Fruit fly (Drosophila melanogaster) whole organism, embryonic: ENCODE results near the gene CG17032.
A peak's percentile ranks its signal among the peaks of the same experiment; 100 is the strongest.

Source experiments
- Atf-2 ChIP-seq: fragments of 200-800 bp; sonication (Bioruptor generic); optimal IDR thresholded peaks from 2 replicates; lab custom pipeline; 2016; ENCODE audit warnings: missing biosample characterization, missing genetic modification characterization
- Atf3 ChIP-seq: fragments of 200-800 bp; sonication (Bioruptor generic); optimal IDR thresholded peaks from 3 replicates; lab custom pipeline; 2016; ENCODE audit warnings: missing biosample characterization, missing genetic modification characterization
- CG10462 ChIP-seq: fragments of 200-800 bp; sonication (Bioruptor generic); optimal IDR thresholded peaks from 2 replicates; lab custom pipeline; 2016; ENCODE audit warnings: missing biosample characterization, missing genetic modification characterization
- CG10543 ChIP-seq: fragments of 200-800 bp; sonication (Bioruptor generic); optimal IDR thresholded peaks from 3 replicates; lab custom pipeline; 2017; ENCODE audit warnings: missing biosample characterization, mild to moderate bottlenecking, missing genetic modification characterization, moderate library complexity
- CG1233 ChIP-seq: fragments of 200-800 bp; sonication (Bioruptor generic); optimal IDR thresholded peaks from 4 replicates; lab custom pipeline; 2018; ENCODE audit warnings: missing biosample characterization, mild to moderate bottlenecking, missing genetic modification characterization
- CG13624 ChIP-seq: fragments of 200-800 bp; sonication (Bioruptor generic); optimal IDR thresholded peaks from 2 replicates; lab custom pipeline; 2016; ENCODE audit warnings: missing biosample characterization, missing genetic modification characterization
- CG14441 ChIP-seq: fragments of 200-800 bp; sonication (Bioruptor generic); IDR thresholded peaks from 2 replicates; pipeline ENCODE4 v1.3.6; 2022; ENCODE audit warnings: missing biosample characterization, missing genetic modification characterization
- CG14710 ChIP-seq: fragments of 200-800 bp; sonication (Bioruptor generic); optimal IDR thresholded peaks from 3 replicates; lab custom pipeline; 2019; ENCODE audit warnings: missing biosample characterization, mild to moderate bottlenecking, missing genetic modification characterization, moderate library complexity
- CG15479 ChIP-seq: fragments of 200-800 bp; sonication (Bioruptor generic); optimal IDR thresholded peaks from 3 replicates; lab custom pipeline; 2019; ENCODE audit warnings: missing biosample characterization, mild to moderate bottlenecking, missing genetic modification characterization, moderate library complexity
- CG17328 ChIP-seq: fragments of 200-800 bp; sonication (Bioruptor generic); IDR thresholded peaks from 2 replicates; pipeline ENCODE4 v1.3.6; 2022; ENCODE audit warnings: missing biosample characterization, missing genetic modification characterization
- CG18619 ChIP-seq: fragments of 200-800 bp; sonication (Bioruptor generic); optimal IDR thresholded peaks from 3 replicates; lab custom pipeline; 2017; ENCODE audit warnings: missing biosample characterization, mild to moderate bottlenecking, missing genetic modification characterization
- CG2116 ChIP-seq: fragments of 200-800 bp; sonication (Bioruptor generic); optimal IDR thresholded peaks from 3 replicates; lab custom pipeline; 2018; ENCODE audit warnings: missing biosample characterization, mild to moderate bottlenecking, missing genetic modification characterization
- CG30403 ChIP-seq: fragments of 200-800 bp; sonication (Bioruptor generic); optimal IDR thresholded peaks from 3 replicates; lab custom pipeline; 2016; ENCODE audit warnings: missing biosample characterization, missing genetic modification characterization
- CG42726 ChIP-seq: fragments of 200-800 bp; sonication (Bioruptor generic); IDR thresholded peaks from 2 replicates; pipeline ENCODE4 v1.3.6; 2022; ENCODE audit warnings: missing biosample characterization, missing genetic modification characterization; ENCODE audit not compliant: partially characterized antibody
- CG4707 ChIP-seq: fragments of 200-800 bp; sonication (Bioruptor generic); optimal IDR thresholded peaks from 2 replicates; lab custom pipeline; 2018; ENCODE audit warnings: missing biosample characterization, mild to moderate bottlenecking, missing genetic modification characterization, moderate library complexity
- CG6272 ChIP-seq: fragments of 200-800 bp; sonication (Bioruptor generic); IDR thresholded peaks from 2 replicates; pipeline ENCODE4 v1.3.6; 2022; ENCODE audit warnings: missing biosample characterization, missing genetic modification characterization
- CG7372 ChIP-seq: fragments of 200-800 bp; sonication (Bioruptor generic); IDR thresholded peaks from 2 replicates; pipeline ENCODE4 v1.3.6; 2022; ENCODE audit warnings: missing biosample characterization, missing genetic modification characterization
- CG7786 ChIP-seq: fragments of 200-800 bp; sonication (Bioruptor generic); optimal IDR thresholded peaks from 2 replicates; lab custom pipeline; 2016; ENCODE audit warnings: missing biosample characterization, missing genetic modification characterization
- CG8089 ChIP-seq: fragments of 200-800 bp; sonication (Bioruptor generic); optimal IDR thresholded peaks from 3 replicates; lab custom pipeline; 2016; ENCODE audit warnings: missing biosample characterization, missing genetic modification characterization
- CG9609 ChIP-seq: fragments of 200-800 bp; sonication (Bioruptor generic); optimal IDR thresholded peaks from 3 replicates; lab custom pipeline; 2016; ENCODE audit warnings: missing biosample characterization, missing genetic modification characterization
- CG9817 ChIP-seq: fragments of 200-800 bp; sonication (Bioruptor generic); optimal IDR thresholded peaks from 2 replicates; lab custom pipeline; 2018; ENCODE audit warnings: missing biosample characterization, mild to moderate bottlenecking, missing genetic modification characterization, moderate library complexity
- CkIIα-i1 ChIP-seq: fragments of 200-800 bp; sonication (Bioruptor generic); IDR thresholded peaks from 2 replicates; pipeline ENCODE4 v1.3.6; 2022; ENCODE audit warnings: missing biosample characterization, missing genetic modification characterization
- Dek ChIP-seq: fragments of 200-800 bp; sonication (Bioruptor generic); optimal IDR thresholded peaks from 3 replicates; lab custom pipeline; 2019; ENCODE audit warnings: missing biosample characterization, mild to moderate bottlenecking, missing genetic modification characterization, moderate library complexity
- Fer2 ChIP-seq: fragments of 200-800 bp; sonication (Bioruptor generic); optimal IDR thresholded peaks from 2 replicates; lab custom pipeline; 2018; ENCODE audit warnings: missing biosample characterization, mild to moderate bottlenecking, missing genetic modification characterization, moderate library complexity
- Fer3 ChIP-seq: fragments of 200-800 bp; sonication (Bioruptor generic); optimal IDR thresholded peaks from 2 replicates; lab custom pipeline; 2018; ENCODE audit warnings: missing biosample characterization, mild to moderate bottlenecking, missing genetic modification characterization, moderate library complexity
- Gug ChIP-seq: fragments of 200-800 bp; sonication (Bioruptor generic); IDR thresholded peaks from 4 replicates; pipeline ENCODE4 v1.3.6; 2022; ENCODE audit warnings: missing biosample characterization, missing genetic modification characterization
- HLH3B ChIP-seq: fragments of 200-800 bp; sonication (Bioruptor generic); IDR thresholded peaks from 2 replicates; pipeline ENCODE4 v1.3.6; 2022; ENCODE audit warnings: missing biosample characterization, missing genetic modification characterization
- HLHmδ ChIP-seq: fragments of 200-800 bp; sonication (Bioruptor generic); optimal IDR thresholded peaks from 2 replicates; lab custom pipeline; 2018; ENCODE audit warnings: missing biosample characterization, mild to moderate bottlenecking, missing genetic modification characterization, moderate library complexity
- Hmr ChIP-seq: fragments of 200-800 bp; sonication (Bioruptor generic); optimal IDR thresholded peaks from 3 replicates; lab custom pipeline; 2017; ENCODE audit warnings: mild to moderate bottlenecking, missing biosample characterization, missing genetic modification reagents, missing genetic modification characterization
- MBD-R2 ChIP-seq: fragments of 200-800 bp; sonication (Bioruptor generic); IDR thresholded peaks from 2 replicates; pipeline ENCODE4 v1.3.6; 2022; ENCODE audit warnings: missing biosample characterization, missing genetic modification characterization
- MTF-1 ChIP-seq: fragments of 200-800 bp; sonication (Bioruptor generic); optimal IDR thresholded peaks from 2 replicates; lab custom pipeline; 2018; ENCODE audit warnings: missing biosample characterization, mild to moderate bottlenecking, missing genetic modification characterization, borderline replicate concordance
- Oli ChIP-seq: fragments of 200-800 bp; sonication (Bioruptor generic); optimal IDR thresholded peaks from 2 replicates; lab custom pipeline; 2018; ENCODE audit warnings: missing biosample characterization, mild to moderate bottlenecking, missing genetic modification characterization, moderate library complexity
- abd-A ChIP-seq: fragments of 200-800 bp; sonication (Bioruptor generic); optimal IDR thresholded peaks from 3 replicates; lab custom pipeline; 2019; ENCODE audit warnings: missing biosample characterization, mild to moderate bottlenecking, missing genetic modification characterization, moderate library complexity
- amos ChIP-seq: fragments of 200-800 bp; sonication (Bioruptor generic); IDR thresholded peaks from 2 replicates; pipeline ENCODE4 v1.3.6; 2022; ENCODE audit warnings: missing biosample characterization, missing genetic modification characterization; ENCODE audit not compliant: partially characterized antibody
- br ChIP-seq: fragments of >200 bp; optimal IDR thresholded peaks from 2 replicates; lab custom pipeline; 2017
- cad ChIP-seq: fragments of >200 bp; optimal IDR thresholded peaks from 2 replicates; lab custom pipeline; 2017; ENCODE audit warnings: missing biosample characterization, missing genetic modification characterization
- cas ChIP-seq: fragments of 200-800 bp; sonication (Bioruptor generic); IDR thresholded peaks from 2 replicates; pipeline ENCODE4 v1.3.6; 2022; ENCODE audit warnings: missing biosample characterization, missing genetic modification characterization
- caup ChIP-seq: fragments of 200-800 bp; sonication (Bioruptor generic); optimal IDR thresholded peaks from 3 replicates; lab custom pipeline; 2017; ENCODE audit warnings: missing biosample characterization, mild to moderate bottlenecking, missing genetic modification characterization, moderate library complexity; ENCODE audit not compliant: severe bottlenecking
- chn ChIP-seq: fragments of 200-800 bp; sonication (Bioruptor generic); optimal IDR thresholded peaks from 2 replicates; lab custom pipeline; 2016; ENCODE audit warnings: missing biosample characterization, missing genetic modification characterization
- en ChIP-seq: fragments of 200-800 bp; sonication (Bioruptor generic); optimal IDR thresholded peaks from 2 replicates; lab custom pipeline; 2016; ENCODE audit warnings: missing biosample characterization, missing genetic modification characterization
- eyg ChIP-seq: fragments of 200-800 bp; sonication (Bioruptor generic); optimal IDR thresholded peaks from 3 replicates; lab custom pipeline; 2016; ENCODE audit warnings: missing biosample characterization, missing genetic modification characterization
- fru ChIP-seq: fragments of >200 bp; optimal IDR thresholded peaks from 2 replicates; lab custom pipeline; 2017
- grn ChIP-seq: fragments of 200-800 bp; sonication (Bioruptor generic); optimal IDR thresholded peaks from 3 replicates; lab custom pipeline; 2017; ENCODE audit warnings: missing biosample characterization, missing genetic modification characterization
- gsb ChIP-seq: fragments of 200-800 bp; sonication (Bioruptor generic); IDR thresholded peaks from 2 replicates; pipeline ENCODE4 v1.3.6; 2022; ENCODE audit warnings: missing biosample characterization, missing genetic modification characterization
- kay ChIP-seq: fragments of 200-800 bp; sonication (Bioruptor generic); optimal IDR thresholded peaks from 2 replicates; lab custom pipeline; 2016; ENCODE audit warnings: missing biosample characterization, missing genetic modification characterization
- ken ChIP-seq: fragments of 200-800 bp; sonication (Bioruptor generic); IDR thresholded peaks from 3 replicates; pipeline ENCODE4 v1.3.6; 2022; ENCODE audit warnings: missing biosample characterization, missing genetic modification characterization
- lola ChIP-seq, 3 experiments: fragments of >200 bp in 2 of 3; fragments of 200-800 bp in 1 of 3; sonication (Bioruptor generic) in 1 of 3; optimal IDR thresholded peaks; 2 replicates each; lab custom pipeline; 2017 to 2019; ENCODE audit warnings: missing biosample characterization in 3 of 3, missing genetic modification characterization in 3 of 3, mild to moderate bottlenecking in 1 of 3, moderate library complexity in 1 of 3
- luna ChIP-seq: fragments of 200-800 bp; sonication (Bioruptor generic); optimal IDR thresholded peaks from 2 replicates; lab custom pipeline; 2016; ENCODE audit warnings: missing biosample characterization, missing genetic modification characterization
- pita ChIP-seq: fragments of 200-800 bp; sonication (Bioruptor generic); optimal IDR thresholded peaks from 2 replicates; lab custom pipeline; 2017; ENCODE audit warnings: missing biosample characterization, mild to moderate bottlenecking, missing genetic modification characterization
- rib ChIP-seq: fragments of 200-800 bp; sonication (Bioruptor generic); IDR thresholded peaks from 2 replicates; pipeline ENCODE4 v1.3.6; 2022; ENCODE audit warnings: missing biosample characterization, missing genetic modification characterization
- salm ChIP-seq: fragments of 200-800 bp; sonication (Bioruptor generic); optimal IDR thresholded peaks from 2 replicates; lab custom pipeline; 2018; ENCODE audit warnings: missing biosample characterization, mild to moderate bottlenecking, missing genetic modification characterization
- sna ChIP-seq: fragments of 200-800 bp; sonication (Bioruptor generic); IDR thresholded peaks from 2 replicates; pipeline ENCODE4 v1.3.6; 2022; ENCODE audit warnings: missing biosample characterization, missing genetic modification characterization; ENCODE audit not compliant: partially characterized antibody

Gene CG17032

dm6 chr3L:15923352-15923751, 35.3 kb upstream of the CG17032 start (continued):
- TF ChIP-seq CG7786 (no peak), Fer3 (tag; lab: Kevin White, UChicago) (peak; percentile 55), CG10462 (GFP tag; lab: Kevin White, UChicago) (no peak), Dek (tag; lab: Kevin White, UChicago) (peak; percentile 35), CG15479 (GFP tag; lab: Kevin White, UChicago) (no peak), CG10543 (GFP tag; lab: Kevin White, UChicago) (no peak), CG14710 (tag; lab: Kevin White, UChicago) (peak; percentile 14), lola (GFP tag; optimal IDR thresholded peaks at IDR 0.05; lab: Kevin White, UChicago) (no peak), abd-A (no peak), CG7372 (GFP tag; lab: Robert Waterston, UW) (no peak), CG6272 (GFP tag; lab: Robert Waterston, UW) (no peak), Fer2 (tag; lab: Kevin White, UChicago) (no peak), pita (GFP tag; lab: Kevin White, UChicago) (no peak), grn (no peak), CG30403 (peak; percentile 41), CG9609 (GFP tag; lab: Kevin White, UChicago) (no peak), kay (GFP tag; lab: Kevin White, UChicago) (no peak), ken (GFP tag; lab: Robert Waterston, UW) (no peak), cas (GFP tag; lab: Robert Waterston, UW) (0 out of 2 replicates have a peak, but pooled peaks have one; percentile 21), CG13624 (GFP tag; lab: Kevin White, UChicago) (no peak), CG14441 (GFP tag; lab: Robert Waterston, UW) (no peak), gsb (GFP tag; lab: Robert Waterston, UW) (no peak), CkIIα-i1 (GFP tag; lab: Robert Waterston, UW) (no peak), caup (no peak), chn (no peak), MBD-R2 (GFP tag; lab: Robert Waterston, UW) (no peak), Atf3 (no peak), amos (GFP tag; lab: Robert Waterston, UW) (no peak), Atf-2 (no peak), rib (GFP tag; lab: Robert Waterston, UW) (no peak), fru (no peak), Gug (GFP tag; lab: Robert Waterston, UW) (no peak), MTF-1 (GFP tag; lab: Kevin White, UChicago) (no peak), eyg (GFP tag; lab: Kevin White, UChicago) (no peak), CG2116 (GFP tag; lab: Kevin White, UChicago) (no peak), br (lab: Kevin White, UChicago) (no peak), CG8089 (GFP tag; lab: Kevin White, UChicago) (no peak), luna (no peak), CG18619 (peak; percentile 16), Hmr (GFP tag; lab: Kevin White, UChicago) (peak; percentile 40), CG42726 (GFP tag; lab: Robert Waterston, UW) (no peak), Oli (tag; lab: Kevin White, UChicago) (peak; percentile 42), CG1233 (peak; percentile 22), CG9817 (tag; lab: Kevin White, UChicago) (peak; percentile 3), sna (no peak), HLH3B (GFP tag; lab: Robert Waterston, UW) (0 out of 2 replicates have a peak, but pooled peaks have one; percentile 53), cad (no peak), en (no peak), salm (tag; lab: Kevin White, UChicago) (no peak), CG4707 (no peak), HLHmδ (no peak), CG17328 (GFP tag; lab: Robert Waterston, UW) (no peak; the same call in 1 of the 2 replicates)
